Worm (Caenorhabditis elegans): ENCODE data around the gene acs-21.
A peak's percentile ranks its signal among the peaks of the same experiment; 100 is the strongest.

Gene acs-21

ce11 chrV:3114973-3115372 is 26.1 kb downstream of the acs-21 start, which contains the start of gene Y73C8C.3:
TSS of gene Y73C8C.3 (plus strand) at chrV:3115273.
- TF ChIP-seq flt-1 (GFP tag; IDR thresholded peaks at IDR 0.05) = no peak

ce11 chrV:3118167-3118566 is 29.3 kb downstream of the acs-21 start, which contains the start of gene clec-210:
TSS of gene clec-210 (plus strand) at chrV:3118377.
- no peak for TF ChIP-seq ama-1 (optimal IDR thresholded peaks at IDR 0.05)
- no peak for TF ChIP-seq B0310.2 (tag; optimal IDR thresholded peaks at IDR 0.05)
- TF ChIP-seq flt-1 (GFP tag; IDR thresholded peaks at IDR 0.05) = no peak
- TF ChIP-seq hnd-1 (tag; optimal IDR thresholded peaks at IDR 0.05) = no peak
- TF ChIP-seq tbx-11 (GFP tag; IDR thresholded peaks at IDR 0.05) = no peak
- no peak for TF ChIP-seq tra-4 (tag; optimal IDR thresholded peaks at IDR 0.05)
- TF ChIP-seq ceh-13 (GFP tag; optimal IDR thresholded peaks at IDR 0.05) = no peak
- TF ChIP-seq hmg-4 (GFP tag; optimal IDR thresholded peaks at IDR 0.05) = no peak
- no peak for TF ChIP-seq F13C5.2 (tag; optimal IDR thresholded peaks at IDR 0.05)
- no peak for TF ChIP-seq scrt-1 (GFP tag; IDR thresholded peaks at IDR 0.05)
- no peak for TF ChIP-seq pes-1 (GFP tag; IDR thresholded peaks at IDR 0.05)
- TF ChIP-seq ets-7 (tag; optimal IDR thresholded peaks at IDR 0.05) = no peak

- TF ChIP-seq hmg-4 (GFP tag; optimal IDR thresholded peaks at IDR 0.05) (no peak), pes-1 (GFP tag; IDR thresholded peaks at IDR 0.05) (no peak), hnd-1 (tag; optimal IDR thresholded peaks at IDR 0.05) (no peak), flt-1 (GFP tag; IDR thresholded peaks at IDR 0.05) (no peak), ets-7 (tag; optimal IDR thresholded peaks at IDR 0.05) (no peak), tbx-37 (GFP tag; conservative IDR thresholded peaks at IDR 0.05) (no peak)
Measured at ce11 chrV:3119185-3119584, 30.3 kb downstream of the acs-21 start.

ce11 chrV:3121743-3122142 is 32.9 kb downstream of the acs-21 start, which contains the start of gene srt-56:
TSS of gene srt-56 (minus strand) at chrV:3121843.
- TF ChIP-seq pes-1 (GFP tag; IDR thresholded peaks at IDR 0.05) (no peak), tbx-37 (GFP tag; conservative IDR thresholded peaks at IDR 0.05) (no peak), hmbx-1 (tag; optimal IDR thresholded peaks at IDR 0.05) (no peak), sea-1 (GFP tag; conservative IDR thresholded peaks at IDR 0.05) (no peak), ama-1 (optimal IDR thresholded peaks at IDR 0.05) (no peak), tbx-11 (GFP tag; IDR thresholded peaks at IDR 0.05) (no peak), ceh-36 (tag; optimal IDR thresholded peaks at IDR 0.05) (no peak), hmg-4 (GFP tag; optimal IDR thresholded peaks at IDR 0.05) (no peak), aly-1 (tag; optimal IDR thresholded peaks at IDR 0.05) (no peak), hnd-1 (tag; optimal IDR thresholded peaks at IDR 0.05) (no peak), B0310.2 (tag; optimal IDR thresholded peaks at IDR 0.05) (no peak), flt-1 (GFP tag; IDR thresholded peaks at IDR 0.05) (no peak), F13C5.2 (tag; optimal IDR thresholded peaks at IDR 0.05) (no peak), ceh-13 (GFP tag; optimal IDR thresholded peaks at IDR 0.05) (no peak), tra-4 (tag; optimal IDR thresholded peaks at IDR 0.05) (no peak), ets-7 (tag; optimal IDR thresholded peaks at IDR 0.05) (no peak), scrt-1 (GFP tag; IDR thresholded peaks at IDR 0.05) (no peak)

- no peak for TF ChIP-seq aly-1 (tag; optimal IDR thresholded peaks at IDR 0.05)
- TF ChIP-seq hmbx-1 (tag; optimal IDR thresholded peaks at IDR 0.05) = no peak
Measured at ce11 chrV:3122403-3122802, 33.5 kb downstream of the acs-21 start.

ce11 chrV:3124912-3125311 is 36.0 kb downstream of the acs-21 start, which contains the start of gene Y73C8C.12:
TSS of gene Y73C8C.12 (plus strand) at chrV:3125212.
- TF ChIP-seq hnd-1 (tag; optimal IDR thresholded peaks at IDR 0.05) (no peak), ama-1 (optimal IDR thresholded peaks at IDR 0.05) (no peak), scrt-1 (GFP tag; IDR thresholded peaks at IDR 0.05) (no peak), tbx-11 (GFP tag; IDR thresholded peaks at IDR 0.05) (no peak)

- TF ChIP-seq F13C5.2 (tag; optimal IDR thresholded peaks at IDR 0.05) (no peak), ama-1 (optimal IDR thresholded peaks at IDR 0.05) (no peak), pes-1 (GFP tag; IDR thresholded peaks at IDR 0.05) (no peak), B0310.2 (tag; optimal IDR thresholded peaks at IDR 0.05) (no peak), tra-4 (tag; optimal IDR thresholded peaks at IDR 0.05) (no peak), ets-7 (tag; optimal IDR thresholded peaks at IDR 0.05) (no peak), hmbx-1 (tag; optimal IDR thresholded peaks at IDR 0.05) (no peak), scrt-1 (GFP tag; IDR thresholded peaks at IDR 0.05) (no peak), hnd-1 (tag; optimal IDR thresholded peaks at IDR 0.05) (no peak), flt-1 (GFP tag; IDR thresholded peaks at IDR 0.05) (no peak), tbx-11 (GFP tag; IDR thresholded peaks at IDR 0.05) (no peak)
Measured at ce11 chrV:3127670-3128069, 38.8 kb downstream of the acs-21 start, which contains the start of gene Y73C8C.10. TSS of gene Y73C8C.10 (minus strand) at chrV:3127770.

- no peak for TF ChIP-seq tra-4 (tag; optimal IDR thresholded peaks at IDR 0.05)
- TF ChIP-seq hnd-1 (tag; optimal IDR thresholded peaks at IDR 0.05) = no peak
- TF ChIP-seq hmbx-1 (tag; optimal IDR thresholded peaks at IDR 0.05) = no peak
- no peak for TF ChIP-seq ets-7 (tag; optimal IDR thresholded peaks at IDR 0.05)
- no peak for TF ChIP-seq F13C5.2 (tag; optimal IDR thresholded peaks at IDR 0.05)
- TF ChIP-seq flt-1 (GFP tag; IDR thresholded peaks at IDR 0.05) = no peak
- TF ChIP-seq ceh-13 (GFP tag; optimal IDR thresholded peaks at IDR 0.05) = no peak
- TF ChIP-seq pes-1 (GFP tag; IDR thresholded peaks at IDR 0.05) = no peak
- TF ChIP-seq hmg-4 (GFP tag; optimal IDR thresholded peaks at IDR 0.05) = no peak
Measured at ce11 chrV:3128803-3129202, 39.9 kb downstream of the acs-21 start, which contains the start of gene tat-6. TSS of gene tat-6 (plus strand) at chrV:3129103.

- 0 out of 2 replicates have a peak, but pooled peaks have one; percentile 30 for TF ChIP-seq pes-1 (GFP tag; IDR thresholded peaks at IDR 0.05)
- TF ChIP-seq hmbx-1 (tag; optimal IDR thresholded peaks at IDR 0.05) = no peak
- TF ChIP-seq hnd-1 (tag; optimal IDR thresholded peaks at IDR 0.05) = no peak
Measured at ce11 chrV:3132116-3132515, 43.2 kb downstream of the acs-21 start.

Measured in whole organism, early embryonic.